Worm (Caenorhabditis elegans) whole organism, late embryonic: ENCODE results near the gene chil-12.

ENCODE experiments used
- F13H6.1 ChIP-seq: sonication (generic microtip); optimal IDR thresholded peaks from 2 replicates; lab custom pipeline; 2016; ENCODE audit warnings: missing genetic modification characterization, missing compliant biosample characterization
- dve-1 ChIP-seq: sonication (generic microtip); optimal IDR thresholded peaks from 2 replicates; lab custom pipeline; 2017; ENCODE audit warnings: antibody characterized with exemption, mild to moderate bottlenecking, missing genetic modification characterization, missing compliant biosample characterization
- elt-4 ChIP-seq: sonication (generic microtip); optimal IDR thresholded peaks from 2 replicates; lab custom pipeline; 2016; ENCODE audit warnings: missing genetic modification characterization, missing compliant biosample characterization
- ets-4 ChIP-seq: sonication (generic microtip); optimal IDR thresholded peaks from 2 replicates; lab custom pipeline; 2016; ENCODE audit warnings: missing genetic modification characterization, missing compliant biosample characterization
- nhr-11 ChIP-seq: fragments of 150-350 bp; optimal IDR thresholded peaks from 2 replicates; lab custom pipeline; 2014; ENCODE audit warnings: missing biosample characterization, missing genetic modification characterization

DNA sequence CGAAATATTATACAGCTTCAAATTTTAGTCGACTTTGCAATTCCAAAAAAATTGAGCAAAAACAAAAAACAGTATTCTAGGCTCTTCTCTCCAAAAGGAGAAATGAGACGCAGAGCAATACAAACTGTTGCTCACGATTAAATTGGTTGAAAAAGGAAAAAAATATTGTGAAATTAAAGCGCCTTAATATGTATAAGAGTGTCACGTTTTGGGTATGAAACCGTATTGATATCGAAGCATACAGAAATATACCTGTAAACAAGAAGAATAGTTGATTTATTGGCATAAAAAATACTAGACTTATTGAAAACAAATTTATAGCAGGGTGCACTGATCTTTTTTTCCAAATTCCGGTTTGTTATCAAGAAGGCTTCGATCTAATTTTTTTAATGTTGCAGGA lies 24.5 kb downstream of the chil-12 start, which contains the start of gene M01B2.13:
- TF ChIP-seq elt-4 (tag; lab: Kevin White, UChicago) (no peak), dve-1 (no peak), F13H6.1 (tag; lab: Kevin White, UChicago) (no peak), ets-4 (tag; lab: Kevin White, UChicago) (no peak), nhr-11 (tag; lab: Kevin White, UChicago) (no peak)
